Fruit fly (Drosophila melanogaster) whole organism: ENCODE results near the gene Sos.

Experiments used
- CG8478 ChIP-seq: fragments of >200 bp; optimal IDR thresholded peaks from 2 replicates; lab custom pipeline; 2018; ENCODE audit warnings: inconsistent platforms
- pan ChIP-seq: fragments of >200 bp; optimal IDR thresholded peaks from 2 replicates; lab custom pipeline; 2017
- usp ChIP-seq: fragments of >200 bp; optimal IDR thresholded peaks from 2 replicates; lab custom pipeline; 2017; ENCODE audit warnings: missing biosample characterization, missing genetic modification characterization, mixed read lengths

dm6 chr2L:13811323-13811722, 2.3 kb upstream of the Sos start, which contains the start of the genes Adat1 and CG16865:
- no peak for TF ChIP-seq usp
- TF ChIP-seq CG8478 (lab: Kevin White, UChicago): no peak
- no peak for TF ChIP-seq pan
